Worm (Caenorhabditis elegans): ENCODE results near the gene oac-21.

Gene oac-21

DNA sequence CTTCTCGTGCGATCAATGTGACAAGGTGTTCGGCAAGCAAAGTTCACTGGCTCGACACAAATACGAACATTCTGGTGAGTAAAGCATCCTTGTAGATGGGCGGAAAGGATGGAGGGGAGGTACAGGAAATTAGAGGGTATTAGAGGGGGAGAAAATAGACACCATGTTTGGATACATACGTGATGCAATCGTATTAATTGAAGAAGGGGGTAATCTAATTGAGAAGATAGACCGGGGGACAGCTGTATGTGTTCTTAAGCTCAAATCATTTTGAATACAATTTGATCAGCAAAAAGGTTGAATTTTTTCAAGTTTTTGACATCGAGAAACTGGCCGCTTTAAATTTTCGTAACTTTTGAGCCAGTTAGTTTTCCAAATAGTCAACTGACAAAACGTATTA, 28.6 kb upstream of the oac-21 start:
- TF ChIP-seq W03F9.2 (tag; optimal IDR thresholded peaks at IDR 0.05) (no peak), him-1 (tag; optimal IDR thresholded peaks at IDR 0.05) (no peak), dao-5 (tag; optimal IDR thresholded peaks at IDR 0.05) (no peak)

DNA sequence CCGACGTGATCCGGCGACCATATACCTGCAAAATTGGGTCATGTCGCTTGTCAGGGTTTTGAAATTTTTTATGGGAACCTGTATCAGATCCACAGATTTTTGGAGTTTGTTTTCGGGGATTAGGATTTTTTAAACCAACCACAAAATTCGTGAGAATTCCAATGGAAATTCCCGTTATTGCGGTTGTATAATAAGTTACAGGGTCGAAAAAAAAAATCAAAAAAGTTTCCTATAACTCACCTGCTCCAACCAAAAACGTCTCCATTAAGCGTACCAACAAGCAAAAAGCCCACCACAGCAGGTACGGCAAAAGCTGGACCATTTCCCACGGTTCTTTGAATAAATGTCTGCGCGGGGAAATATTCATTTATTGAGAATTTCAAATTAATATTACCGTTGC, 26.1 kb upstream of the oac-21 start:
- no peak for TF ChIP-seq W03F9.2 (tag; optimal IDR thresholded peaks at IDR 0.05)

DNA sequence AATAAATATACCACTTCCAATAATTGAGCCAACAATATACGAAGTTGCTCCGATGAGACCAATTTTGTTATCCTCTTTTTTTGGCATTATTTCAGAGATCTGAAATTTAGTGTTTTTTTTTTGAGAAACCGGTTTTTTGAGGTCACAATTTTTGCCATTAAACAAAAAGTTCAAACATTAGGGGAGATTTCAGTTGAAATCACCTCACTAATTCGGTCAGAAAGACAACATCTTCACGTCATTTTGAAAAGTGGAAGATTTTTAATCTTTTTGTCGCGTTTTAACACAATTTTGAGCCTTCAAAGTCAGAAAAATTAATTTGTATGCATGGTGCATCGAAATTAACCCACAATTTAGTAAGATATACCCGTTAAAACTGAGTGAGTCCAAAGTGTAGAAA, 24.1 kb upstream of the oac-21 start, which contains the start of gene aat-8:
Gene aat-8 (minus strand): TSS at position 101 of the 400 bp plus-strand sequence.
- TF ChIP-seq him-1 (tag; optimal IDR thresholded peaks at IDR 0.05): no peak
- TF ChIP-seq W03F9.2 (tag; optimal IDR thresholded peaks at IDR 0.05): no peak
- no peak for TF ChIP-seq dao-5 (tag; optimal IDR thresholded peaks at IDR 0.05)

DNA sequence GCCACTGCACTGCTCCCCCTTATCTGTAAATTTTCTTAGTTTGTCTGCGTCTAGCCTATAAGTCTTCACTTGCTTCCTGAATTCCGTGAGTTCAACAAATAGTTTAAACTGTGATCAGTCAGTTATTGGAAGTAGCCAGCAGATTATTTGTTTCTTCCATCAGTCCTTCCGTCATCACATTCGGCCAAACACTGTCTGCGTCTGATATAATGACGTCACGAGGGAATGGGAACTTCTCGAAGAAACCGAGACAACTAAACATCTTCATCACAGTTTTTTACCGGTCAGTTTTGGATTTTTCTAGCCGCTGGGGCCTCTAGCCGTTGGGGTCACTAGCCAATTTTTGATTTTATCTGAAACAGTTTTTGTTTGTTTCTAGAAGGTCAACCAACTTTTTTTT, 23.0 kb upstream of the oac-21 start:
- TF ChIP-seq him-1 (tag; optimal IDR thresholded peaks at IDR 0.05) (no peak), W03F9.2 (tag; optimal IDR thresholded peaks at IDR 0.05) (no peak), dao-5 (tag; optimal IDR thresholded peaks at IDR 0.05) (no peak)

DNA sequence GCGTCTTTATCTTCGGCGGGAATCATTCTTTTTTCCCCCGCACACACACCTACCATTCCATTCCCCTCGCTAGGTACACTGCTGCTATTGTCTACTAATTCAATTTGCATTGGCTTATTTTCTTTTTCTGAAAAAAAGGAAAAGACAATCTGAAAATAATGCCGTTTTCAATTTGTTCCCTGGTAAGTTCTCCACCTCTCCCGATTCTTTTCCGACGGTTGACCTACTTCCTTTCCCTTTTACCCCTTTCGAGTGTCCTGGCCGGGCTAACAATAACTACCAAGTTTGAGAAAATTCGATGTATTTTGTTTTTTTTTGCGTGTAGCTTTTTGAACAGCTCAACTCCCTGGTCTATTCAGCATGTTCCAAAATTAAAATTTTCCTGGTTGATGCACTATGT, 21.8 kb upstream of the oac-21 start, which contains the start of gene F37C4.4:
Gene F37C4.4 (plus strand): TSS at position 58 of the 400 bp plus-strand sequence.
- TF ChIP-seq dao-5 (tag; optimal IDR thresholded peaks at IDR 0.05) (no peak), W03F9.2 (tag; optimal IDR thresholded peaks at IDR 0.05) (no peak), him-1 (tag; optimal IDR thresholded peaks at IDR 0.05) (no peak)

DNA sequence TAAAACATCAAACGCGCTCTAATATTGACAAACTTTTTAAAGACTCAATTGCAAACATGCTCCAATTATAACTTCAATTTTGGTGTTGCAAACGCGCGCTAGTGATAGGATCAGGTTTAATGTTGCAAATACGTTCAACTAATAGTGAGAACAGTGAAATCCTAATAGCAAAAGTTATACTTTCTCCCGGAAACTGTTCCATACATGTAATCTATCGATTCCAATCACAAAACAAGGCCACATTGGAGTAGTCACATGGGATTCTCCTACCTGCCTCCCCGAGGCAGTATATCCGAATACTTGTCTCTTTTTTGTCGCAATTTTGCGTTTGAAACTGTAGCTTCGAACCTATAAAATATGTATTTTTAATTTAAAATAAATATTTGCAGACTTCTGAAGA, 19.2 kb upstream of the oac-21 start:
- TF ChIP-seq W03F9.2 (tag; optimal IDR thresholded peaks at IDR 0.05) (no peak), him-1 (tag; optimal IDR thresholded peaks at IDR 0.05) (no peak), dao-5 (tag; optimal IDR thresholded peaks at IDR 0.05) (no peak)

DNA sequence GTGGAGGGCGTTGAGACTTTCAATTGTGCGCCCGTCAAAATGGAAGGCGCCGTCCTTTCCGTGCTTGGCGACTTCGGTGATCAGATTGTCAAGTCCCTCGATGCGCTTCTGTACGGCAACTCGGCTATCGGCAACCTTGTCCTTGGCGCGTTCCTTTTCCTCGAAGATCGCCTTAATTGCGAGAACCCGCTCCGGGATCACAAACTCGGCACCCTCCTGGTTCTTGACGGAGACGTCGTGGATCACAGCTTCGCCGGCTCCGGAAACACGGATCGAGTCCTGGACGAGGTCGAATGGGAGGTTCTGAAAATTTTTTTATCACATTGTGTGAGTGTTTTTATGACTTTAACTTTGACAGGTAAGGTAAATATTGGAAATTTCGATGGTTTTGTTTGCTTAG, 15.9 kb upstream of the oac-21 start:
- TF ChIP-seq W03F9.2 (tag; optimal IDR thresholded peaks at IDR 0.05) (no peak), dao-5 (tag; optimal IDR thresholded peaks at IDR 0.05) (no peak), him-1 (tag; optimal IDR thresholded peaks at IDR 0.05) (no peak)

DNA sequence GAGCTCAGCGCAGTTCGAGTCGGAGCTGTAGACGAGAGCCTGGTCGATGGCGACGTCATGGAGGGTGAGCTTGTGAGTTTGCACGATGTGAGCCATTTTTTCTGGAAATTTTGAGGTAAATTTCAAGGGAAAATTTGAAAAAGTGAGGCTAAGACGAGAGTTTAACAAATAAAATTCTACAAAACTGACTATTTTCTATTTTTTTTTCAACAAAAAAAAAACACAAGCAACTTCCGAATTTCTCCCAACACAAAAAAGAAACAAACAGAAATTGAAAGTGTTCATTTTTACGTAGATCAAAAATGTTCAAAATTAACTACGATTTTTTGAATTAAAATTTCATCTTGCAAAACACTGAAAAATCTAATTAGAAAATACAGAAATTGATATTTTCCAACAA, 15.4 kb upstream of the oac-21 start, which contains the start of gene F37C4.5:
Gene F37C4.5 (minus strand): TSS at position 101 of the 400 bp plus-strand sequence.
- TF ChIP-seq dao-5 (tag; optimal IDR thresholded peaks at IDR 0.05) (no peak), him-1 (tag; optimal IDR thresholded peaks at IDR 0.05) (no peak)

DNA sequence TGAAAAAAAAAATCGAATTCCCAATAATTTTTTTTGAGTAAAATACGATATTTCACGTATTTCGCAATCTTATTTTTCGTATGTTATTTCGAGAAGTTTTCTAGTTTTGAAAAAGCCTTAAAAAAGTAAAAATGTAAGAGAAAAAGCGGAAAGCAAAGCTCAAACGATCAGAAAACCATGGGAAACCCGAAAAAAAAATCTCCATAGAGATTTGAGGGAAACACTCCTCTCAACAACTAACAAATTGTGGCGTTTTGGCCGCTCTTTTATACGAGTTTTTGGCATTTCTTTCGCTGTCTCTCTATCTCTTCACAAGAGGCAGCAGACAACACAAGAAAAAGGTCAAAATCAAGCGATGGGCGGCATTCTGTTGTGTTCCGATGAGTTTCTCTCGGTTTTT, 14.6 kb upstream of the oac-21 start:
- TF ChIP-seq dao-5 (tag; optimal IDR thresholded peaks at IDR 0.05): no peak

DNA sequence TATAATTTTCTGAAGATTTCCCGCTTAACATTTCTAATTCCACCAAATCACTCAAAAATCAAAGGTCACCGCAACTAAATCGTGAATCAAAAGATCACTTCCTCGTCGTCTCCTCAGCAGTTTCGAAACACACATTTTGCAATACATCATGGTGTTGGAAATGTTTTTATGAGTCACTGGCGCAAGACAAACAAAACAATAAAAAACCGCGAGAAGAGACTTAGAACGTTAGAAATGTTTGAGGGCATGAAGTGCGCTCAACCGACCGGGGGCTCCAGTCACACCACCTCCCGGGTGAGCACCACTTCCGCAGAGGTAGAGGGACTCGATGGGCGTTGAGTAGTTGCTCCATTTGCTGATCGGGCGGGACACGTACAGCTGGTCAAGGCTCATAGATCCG, 13.8 kb upstream of the oac-21 start:
- TF ChIP-seq W03F9.2 (tag; optimal IDR thresholded peaks at IDR 0.05) (no peak), him-1 (tag; optimal IDR thresholded peaks at IDR 0.05) (no peak), dao-5 (tag; optimal IDR thresholded peaks at IDR 0.05) (no peak)

DNA sequence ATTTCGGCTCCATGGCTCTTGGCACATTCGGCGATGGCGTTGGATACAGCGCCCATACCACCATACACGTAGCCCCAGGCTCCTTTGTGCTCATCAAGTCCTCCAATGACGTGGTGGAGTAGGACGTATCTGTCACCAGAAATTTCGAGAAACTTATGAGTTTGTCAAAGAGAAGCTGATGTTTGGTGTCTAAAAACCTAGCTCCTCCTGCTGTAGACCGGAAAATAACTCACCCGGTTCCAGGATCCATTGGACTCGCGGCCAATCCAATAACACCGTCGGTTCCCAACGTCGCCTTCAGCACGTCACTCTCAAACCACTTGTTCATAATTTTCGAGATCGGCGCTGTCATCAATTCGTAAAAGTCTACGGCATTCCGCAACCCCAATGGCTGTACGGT, 12.1 kb upstream of the oac-21 start:
- TF ChIP-seq W03F9.2 (tag; optimal IDR thresholded peaks at IDR 0.05): no peak
- TF ChIP-seq dao-5 (tag; optimal IDR thresholded peaks at IDR 0.05): no peak
- no peak for TF ChIP-seq him-1 (tag; optimal IDR thresholded peaks at IDR 0.05)

DNA sequence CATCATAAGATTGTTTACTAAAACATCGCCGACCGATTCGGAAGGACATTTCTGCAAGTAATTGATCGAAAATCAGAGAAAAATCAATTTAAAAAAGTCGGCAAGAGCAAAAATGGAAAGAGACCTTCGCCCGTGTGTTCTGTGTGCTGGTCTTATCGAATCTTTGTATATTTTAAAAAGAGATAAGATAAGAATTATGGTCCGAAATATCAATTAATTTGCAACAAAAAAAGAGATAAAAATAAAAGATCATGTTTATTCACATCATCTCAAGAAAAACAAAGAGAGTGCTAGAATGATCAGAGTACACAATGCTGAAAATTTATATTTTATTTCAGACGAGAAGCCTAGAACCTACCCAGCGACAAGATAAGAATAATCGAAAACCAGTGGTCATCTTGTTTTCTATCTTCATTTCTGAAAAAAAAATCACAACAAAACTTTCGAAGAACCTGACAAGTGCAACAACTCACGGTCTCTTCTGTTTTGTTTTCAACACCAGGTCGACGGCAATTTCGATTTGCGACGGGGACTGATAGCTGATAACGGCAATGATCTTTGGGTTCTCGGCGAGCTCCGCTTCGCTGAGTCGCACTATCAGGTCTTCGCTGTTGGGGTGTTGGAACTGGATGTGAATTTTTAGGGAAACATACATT, 10.7 kb upstream of the oac-21 start, which contains the start of gene F37C4.6:
Gene F37C4.6 (minus strand): TSS at position 51 of the 656 bp plus-strand sequence.
- TF ChIP-seq dao-5 (tag; optimal IDR thresholded peaks at IDR 0.05): no peak
- TF ChIP-seq him-1 (tag; optimal IDR thresholded peaks at IDR 0.05): no peak
- TF ChIP-seq W03F9.2 (tag; optimal IDR thresholded peaks at IDR 0.05): no peak

DNA sequence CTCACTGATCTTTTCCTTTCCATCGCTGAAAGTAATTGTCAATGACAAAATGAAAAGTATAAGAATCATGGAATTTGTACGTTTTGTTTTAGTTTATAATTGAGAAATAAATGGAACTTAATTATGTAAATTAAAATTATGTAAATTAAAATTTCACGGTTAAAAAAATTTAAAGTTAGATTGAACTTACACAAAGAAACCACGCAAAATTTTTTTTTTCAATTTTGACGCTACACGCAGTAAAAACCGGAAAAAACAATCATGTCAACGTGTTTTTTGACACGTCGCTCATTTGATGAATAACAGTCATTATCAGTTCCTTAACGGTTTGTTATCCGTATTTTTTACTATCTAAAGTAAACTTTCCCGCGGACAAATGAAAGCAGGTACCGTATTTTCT, 7.9 kb upstream of the oac-21 start, which contains the start of the genes F37C4.8 and oac-23:
Gene F37C4.8 (minus strand): TSS at position 101 of the 400 bp plus-strand sequence.
Gene oac-23 (plus strand): TSS at position 323 of the 400 bp plus-strand sequence.
- TF ChIP-seq dao-5 (tag; optimal IDR thresholded peaks at IDR 0.05) (no peak), him-1 (tag; optimal IDR thresholded peaks at IDR 0.05) (no peak), W03F9.2 (tag; optimal IDR thresholded peaks at IDR 0.05) (no peak)

DNA sequence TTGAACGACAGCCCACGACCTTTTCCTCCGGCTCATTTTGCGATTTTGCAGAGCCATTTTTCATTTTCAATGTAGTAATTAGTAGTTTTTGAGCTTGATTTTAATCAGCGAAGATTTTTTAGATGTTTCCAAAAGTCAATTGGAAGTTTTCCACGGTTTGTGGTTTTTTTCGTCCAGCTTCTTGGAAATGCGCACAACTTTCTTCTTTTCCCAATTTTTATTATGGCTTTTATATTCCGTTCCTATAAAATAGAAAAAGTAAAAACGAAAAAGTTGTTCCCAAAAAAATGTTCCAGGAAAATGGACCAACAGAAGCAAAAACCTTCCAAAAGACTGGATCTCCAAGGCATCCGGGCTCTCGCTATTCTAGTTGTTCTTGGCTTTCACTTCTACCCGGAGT, 3.7 kb upstream of the oac-21 start, which contains the start of gene oac-22:
Gene oac-22 (plus strand): TSS at position 301 of the 400 bp plus-strand sequence.
- TF ChIP-seq him-1 (tag; optimal IDR thresholded peaks at IDR 0.05) (no peak), W03F9.2 (tag; optimal IDR thresholded peaks at IDR 0.05) (no peak), dao-5 (tag; optimal IDR thresholded peaks at IDR 0.05) (no peak)

DNA sequence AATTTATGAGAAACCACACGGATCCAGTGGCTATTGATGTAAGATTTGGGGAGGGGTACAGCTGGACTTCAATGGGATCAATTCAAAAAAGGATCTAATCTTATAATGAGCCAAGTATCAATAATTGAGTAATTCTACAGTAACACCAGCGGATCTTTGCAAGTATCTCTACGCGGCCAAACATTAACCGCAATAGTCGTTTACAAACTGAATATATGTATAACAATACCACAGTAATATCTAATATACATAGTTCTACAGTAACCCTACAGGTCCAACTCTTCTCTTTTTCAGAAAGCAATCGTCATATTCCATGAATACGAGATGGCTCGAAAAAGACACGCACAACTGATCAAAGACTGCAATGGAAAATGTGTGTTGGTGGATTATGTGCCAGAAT, 3.0 kb downstream of the oac-21 start, which contains the start of gene F56D6.9:
Gene F56D6.9 (plus strand): TSS at position 301 of the 400 bp plus-strand sequence.
- TF ChIP-seq him-1 (tag; optimal IDR thresholded peaks at IDR 0.05) (no peak), dao-5 (tag; optimal IDR thresholded peaks at IDR 0.05) (no peak), W03F9.2 (tag; optimal IDR thresholded peaks at IDR 0.05) (no peak)
